Worm (Caenorhabditis elegans): ENCODE measurements around the gene F22B3.8.

The F22B3.8 gene

DNA sequence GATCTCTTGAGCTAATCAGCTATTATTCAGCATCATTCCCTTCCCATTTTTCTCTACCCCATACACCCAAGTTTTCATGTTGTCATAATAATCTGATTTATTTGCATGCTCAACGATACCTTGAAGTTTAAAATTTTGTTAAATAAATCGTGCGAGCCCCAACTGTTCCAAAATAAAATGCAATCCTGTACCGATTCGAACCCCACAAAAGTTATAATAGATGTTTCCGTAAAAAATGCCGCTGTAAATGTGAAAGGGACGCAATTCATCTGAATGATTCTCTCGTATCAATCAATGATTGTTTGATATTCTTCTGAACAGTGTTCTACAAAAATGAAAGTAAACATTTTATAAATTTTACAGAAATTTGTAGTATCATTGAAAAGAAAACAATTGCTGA, 47.3 kb downstream of the F22B3.8 start:
- TF ChIP-seq ceh-36 (tag; optimal IDR thresholded peaks at IDR 0.05) (no peak), tbx-37 (GFP tag; conservative IDR thresholded peaks at IDR 0.05) (no peak), hmbx-1 (tag; optimal IDR thresholded peaks at IDR 0.05) (no peak), sea-1 (GFP tag; conservative IDR thresholded peaks at IDR 0.05) (no peak), ets-7 (tag; optimal IDR thresholded peaks at IDR 0.05) (no peak), hnd-1 (tag; optimal IDR thresholded peaks at IDR 0.05) (no peak), flt-1 (GFP tag; IDR thresholded peaks at IDR 0.05) (no peak), tra-4 (tag; optimal IDR thresholded peaks at IDR 0.05) (no peak), B0310.2 (tag; optimal IDR thresholded peaks at IDR 0.05) (no peak), ceh-13 (GFP tag; optimal IDR thresholded peaks at IDR 0.05) (no peak), aly-1 (tag; optimal IDR thresholded peaks at IDR 0.05) (no peak)

DNA sequence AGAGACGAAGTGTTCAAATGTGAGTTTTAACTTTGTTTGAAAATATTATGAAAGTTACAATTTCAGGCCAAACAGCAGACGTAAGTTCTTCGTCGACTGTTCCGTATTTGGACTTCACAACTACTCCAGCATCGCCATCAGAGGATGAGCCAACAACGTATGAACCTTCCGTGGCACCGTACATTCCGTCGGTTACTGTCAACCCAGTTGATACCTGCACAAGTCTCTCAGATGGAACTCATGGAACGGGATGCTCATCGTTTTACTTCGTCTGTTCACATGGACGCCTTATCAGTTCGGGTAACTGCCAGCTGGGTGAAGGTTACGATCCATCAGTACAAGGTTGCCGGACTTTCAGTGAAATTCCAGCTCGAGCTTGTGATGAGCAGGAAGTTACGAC, 49.0 kb downstream of the F22B3.8 start:
- TF ChIP-seq tbx-11 (GFP tag; IDR thresholded peaks at IDR 0.05) (no peak), hmbx-1 (tag; optimal IDR thresholded peaks at IDR 0.05) (no peak), tbx-37 (GFP tag; conservative IDR thresholded peaks at IDR 0.05) (no peak), sea-1 (GFP tag; conservative IDR thresholded peaks at IDR 0.05) (no peak), scrt-1 (GFP tag; IDR thresholded peaks at IDR 0.05) (no peak), ama-1 (optimal IDR thresholded peaks at IDR 0.05) (no peak), aly-1 (tag; optimal IDR thresholded peaks at IDR 0.05) (no peak), flt-1 (GFP tag; IDR thresholded peaks at IDR 0.05) (no peak), pes-1 (GFP tag; IDR thresholded peaks at IDR 0.05) (no peak), ceh-36 (tag; optimal IDR thresholded peaks at IDR 0.05) (no peak), hnd-1 (tag; optimal IDR thresholded peaks at IDR 0.05) (no peak), ceh-13 (GFP tag; optimal IDR thresholded peaks at IDR 0.05) (no peak), B0310.2 (tag; optimal IDR thresholded peaks at IDR 0.05) (no peak), hmg-4 (GFP tag; optimal IDR thresholded peaks at IDR 0.05) (no peak), F13C5.2 (tag; optimal IDR thresholded peaks at IDR 0.05) (no peak), tra-4 (tag; optimal IDR thresholded peaks at IDR 0.05) (no peak), ets-7 (tag; optimal IDR thresholded peaks at IDR 0.05) (no peak)

All from whole organism, early embryonic.